Fruit fly (Drosophila melanogaster) whole organism, embryonic: ENCODE data around the gene msd1.

Source experiments
- Abd-B ChIP-seq: fragments of 200-800 bp; sonication (Bioruptor generic); optimal IDR thresholded peaks from 2 replicates; lab custom pipeline; 2018; ENCODE audit warnings: missing biosample characterization, mild to moderate bottlenecking, missing genetic modification characterization, moderate library complexity
- CG10147 ChIP-seq: fragments of 200-800 bp; sonication (Bioruptor generic); optimal IDR thresholded peaks from 2 replicates; lab custom pipeline; 2019; ENCODE audit warnings: missing biosample characterization, mild to moderate bottlenecking, missing genetic modification characterization, moderate library complexity
- CG10321 ChIP-seq: fragments of 200-800 bp; sonication (Bioruptor generic); IDR thresholded peaks from 2 replicates; pipeline ENCODE4 v1.3.6; 2022; ENCODE audit warnings: missing biosample characterization, missing genetic modification characterization
- CG10654 ChIP-seq: fragments of 200-800 bp; sonication (Bioruptor generic); optimal IDR thresholded peaks from 2 replicates; lab custom pipeline; 2016; ENCODE audit warnings: missing biosample characterization, missing genetic modification characterization
- CG11456 ChIP-seq: fragments of 200-800 bp; sonication (Bioruptor generic); IDR thresholded peaks from 3 replicates; pipeline ENCODE4 v1.3.6; 2022; ENCODE audit warnings: missing biosample characterization, missing genetic modification characterization
- CG13775 ChIP-seq: fragments of 200-800 bp; sonication (Bioruptor generic); optimal IDR thresholded peaks from 3 replicates; lab custom pipeline; 2017; ENCODE audit warnings: missing biosample characterization, mild to moderate bottlenecking, missing genetic modification characterization
- CG14860 ChIP-seq: fragments of 200-800 bp; sonication (Bioruptor generic); IDR thresholded peaks from 3 replicates; pipeline ENCODE4 v1.3.6; 2022; ENCODE audit warnings: missing biosample characterization, missing genetic modification characterization; ENCODE audit not compliant: partially characterized antibody
- CG15011 ChIP-seq: fragments of 200-800 bp; sonication (Bioruptor generic); optimal IDR thresholded peaks from 3 replicates; lab custom pipeline; 2018; ENCODE audit warnings: missing biosample characterization, mild to moderate bottlenecking, missing genetic modification characterization
- CG15601 ChIP-seq: fragments of 200-800 bp; sonication (Bioruptor generic); optimal IDR thresholded peaks from 3 replicates; lab custom pipeline; 2019; ENCODE audit warnings: missing biosample characterization, mild to moderate bottlenecking, missing genetic modification characterization, moderate library complexity
- CG18011 ChIP-seq: fragments of 200-800 bp; sonication (Bioruptor generic); optimal IDR thresholded peaks from 2 replicates; lab custom pipeline; 2017; ENCODE audit warnings: missing biosample characterization, missing genetic modification characterization, mild to moderate bottlenecking, moderate library complexity, missing genotype
- CG2889 ChIP-seq: fragments of 200-800 bp; sonication (Bioruptor generic); IDR thresholded peaks from 3 replicates; pipeline ENCODE4 v1.3.6; 2022; ENCODE audit warnings: missing biosample characterization, missing genetic modification characterization
- CG30020 ChIP-seq: fragments of 200-800 bp; optimal IDR thresholded peaks from 2 replicates; lab custom pipeline; 2019; ENCODE audit warnings: missing biosample characterization, mild to moderate bottlenecking, missing genetic modification characterization, moderate library complexity
- CG31365 ChIP-seq: fragments of 200-800 bp; sonication (Bioruptor generic); optimal IDR thresholded peaks from 2 replicates; lab custom pipeline; 2018; ENCODE audit warnings: missing biosample characterization, mild to moderate bottlenecking, missing genetic modification characterization
- CG3281 ChIP-seq: fragments of 200-800 bp; sonication (Bioruptor generic); optimal IDR thresholded peaks from 3 replicates; lab custom pipeline; 2017; ENCODE audit warnings: missing biosample characterization, mild to moderate bottlenecking, missing genetic modification characterization
- CG33213 ChIP-seq: fragments of 200-800 bp; sonication (Bioruptor generic); optimal IDR thresholded peaks from 3 replicates; lab custom pipeline; 2016; ENCODE audit warnings: missing biosample characterization, missing genetic modification characterization
- CG3407 ChIP-seq: fragments of 200-800 bp; sonication (Bioruptor generic); optimal IDR thresholded peaks from 2 replicates; lab custom pipeline; 2018; ENCODE audit warnings: missing biosample characterization, mild to moderate bottlenecking, missing genetic modification characterization
- CG34422 ChIP-seq: fragments of 200-800 bp; sonication (Bioruptor generic); IDR thresholded peaks from 3 replicates; pipeline ENCODE4 v1.3.6; 2022; ENCODE audit warnings: missing biosample characterization, missing genetic modification characterization
- CG3838 ChIP-seq: fragments of 200-800 bp; sonication (Bioruptor generic); optimal IDR thresholded peaks from 3 replicates; lab custom pipeline; 2016; ENCODE audit warnings: missing biosample characterization, missing genetic modification characterization
- CG4328 ChIP-seq: fragments of 200-800 bp; sonication (Bioruptor generic); optimal IDR thresholded peaks from 3 replicates; lab custom pipeline; 2017; ENCODE audit warnings: missing biosample characterization, missing genetic modification reagents, missing genetic modification characterization
- CG7839 ChIP-seq: fragments of 200-800 bp; sonication (Bioruptor generic); optimal IDR thresholded peaks from 3 replicates; lab custom pipeline; 2018; ENCODE audit warnings: missing biosample characterization, mild to moderate bottlenecking, missing genetic modification characterization, moderate library complexity
- CG8290 ChIP-seq, 3 experiments: fragments of 200-800 bp; sonication (Bioruptor generic); optimal IDR thresholded peaks; 2 replicates each; lab custom pipeline; 2016 to 2019; ENCODE audit warnings: missing biosample characterization in 3 of 3, missing genetic modification characterization in 3 of 3, mild to moderate bottlenecking in 2 of 3, moderate library complexity in 1 of 3
- CG8765 ChIP-seq: fragments of 200-800 bp; sonication (Bioruptor generic); IDR thresholded peaks from 2 replicates; pipeline ENCODE4 v1.3.6; 2022; ENCODE audit warnings: missing biosample characterization, missing genetic modification characterization
- Dbx ChIP-seq: fragments of 200-800 bp; sonication (Bioruptor generic); IDR thresholded peaks from 3 replicates; pipeline ENCODE4 v1.3.6; 2022; ENCODE audit warnings: missing biosample characterization, missing genetic modification characterization
- Drgx ChIP-seq: fragments of 200-800 bp; sonication (Bioruptor generic); IDR thresholded peaks from 2 replicates; pipeline ENCODE4 v1.3.6; 2022; ENCODE audit warnings: missing biosample characterization, missing genetic modification characterization
- ERR ChIP-seq: fragments of 200-800 bp; sonication (Bioruptor generic); optimal IDR thresholded peaks from 2 replicates; lab custom pipeline; 2016; ENCODE audit warnings: missing biosample characterization, missing genetic modification characterization
- Elba2 ChIP-seq: fragments of 200-800 bp; sonication (Bioruptor generic); optimal IDR thresholded peaks from 3 replicates; lab custom pipeline; 2016; ENCODE audit warnings: missing biosample characterization, missing genetic modification characterization
- Lim3 ChIP-seq: fragments of 200-800 bp; sonication (Bioruptor generic); IDR thresholded peaks from 2 replicates; pipeline ENCODE4 v1.3.6; 2022; ENCODE audit warnings: missing biosample characterization, missing genetic modification characterization
- Mad ChIP-seq: fragments of 200-800 bp; sonication (Bioruptor generic); optimal IDR thresholded peaks from 2 replicates; lab custom pipeline; 2016; ENCODE audit warnings: missing biosample characterization, missing genetic modification characterization
- Mrtf ChIP-seq: fragments of 200-800 bp; sonication (Bioruptor generic); IDR thresholded peaks from 3 replicates; pipeline ENCODE4 v1.3.6; 2022; ENCODE audit warnings: missing biosample characterization, missing genetic modification characterization
- NFAT ChIP-seq: fragments of 200-800 bp; sonication (Bioruptor generic); IDR thresholded peaks from 2 replicates; pipeline ENCODE4 v1.3.6; 2022; ENCODE audit warnings: missing biosample characterization, missing genetic modification characterization
- Oli ChIP-seq: fragments of 200-800 bp; sonication (Bioruptor generic); optimal IDR thresholded peaks from 2 replicates; lab custom pipeline; 2018; ENCODE audit warnings: missing biosample characterization, mild to moderate bottlenecking, missing genetic modification characterization, moderate library complexity
- Six4 ChIP-seq: fragments of 200-800 bp; sonication (Bioruptor generic); optimal IDR thresholded peaks from 2 replicates; lab custom pipeline; 2016; ENCODE audit warnings: missing biosample characterization, missing genetic modification characterization
- Spps ChIP-seq: fragments of 200-800 bp; sonication (Bioruptor generic); optimal IDR thresholded peaks from 2 replicates; lab custom pipeline; 2018; ENCODE audit warnings: missing biosample characterization, mild to moderate bottlenecking, missing genetic modification characterization
- Sry-β ChIP-seq: fragments of 200-800 bp; sonication (Bioruptor generic); optimal IDR thresholded peaks from 2 replicates; lab custom pipeline; 2018; ENCODE audit warnings: missing biosample characterization, mild to moderate bottlenecking, missing genetic modification characterization, moderate library complexity
- TFAM ChIP-seq: fragments of 200-800 bp; sonication (Bioruptor generic); optimal IDR thresholded peaks from 2 replicates; lab custom pipeline; 2017; ENCODE audit warnings: missing biosample characterization, missing genetic modification characterization, inconsistent platforms
- Taf1 ChIP-seq: fragments of 200-800 bp; sonication (Bioruptor generic); IDR thresholded peaks from 2 replicates; pipeline ENCODE4 v1.3.6; 2022; ENCODE audit warnings: missing biosample characterization, missing genetic modification characterization
- Vsx1 ChIP-seq: fragments of 200-800 bp; sonication (Bioruptor generic); optimal IDR thresholded peaks from 2 replicates; lab custom pipeline; 2017; ENCODE audit warnings: missing biosample characterization, mild to moderate bottlenecking, missing genetic modification characterization, missing genetic modification reagents
- ara ChIP-seq: fragments of 200-800 bp; sonication (Bioruptor generic); IDR thresholded peaks from 2 replicates; pipeline ENCODE4 v1.3.6; 2022; ENCODE audit warnings: missing biosample characterization, missing genetic modification characterization
- bigmax ChIP-seq: fragments of 200-800 bp; sonication (Bioruptor generic); optimal IDR thresholded peaks from 2 replicates; lab custom pipeline; 2018; ENCODE audit warnings: missing biosample characterization, mild to moderate bottlenecking, missing genetic modification characterization
- cato ChIP-seq: fragments of 200-800 bp; sonication (Bioruptor generic); optimal IDR thresholded peaks from 2 replicates; lab custom pipeline; 2016; ENCODE audit warnings: missing biosample characterization, missing genetic modification characterization, borderline replicate concordance
- dmrt11E ChIP-seq: fragments of 200-800 bp; sonication (Bioruptor generic); optimal IDR thresholded peaks from 3 replicates; lab custom pipeline; 2018; ENCODE audit warnings: missing biosample characterization, mild to moderate bottlenecking, missing genetic modification characterization, moderate library complexity
- ems ChIP-seq: fragments of 200-800 bp; sonication (Bioruptor generic); optimal IDR thresholded peaks from 3 replicates; lab custom pipeline; 2016; ENCODE audit warnings: missing biosample characterization, missing genetic modification characterization
- ewg ChIP-seq: fragments of 200-800 bp; sonication (Bioruptor generic); optimal IDR thresholded peaks from 3 replicates; lab custom pipeline; 2017; ENCODE audit warnings: mild to moderate bottlenecking, missing biosample characterization, missing genetic modification reagents, missing genetic modification characterization
- jigr1 ChIP-seq: fragments of 200-800 bp; sonication (Bioruptor generic); IDR thresholded peaks from 3 replicates; pipeline ENCODE4 v1.3.6; 2022; ENCODE audit warnings: missing biosample characterization, missing genetic modification characterization
- klu ChIP-seq: fragments of 200-800 bp; sonication (Bioruptor generic); IDR thresholded peaks from 2 replicates; pipeline ENCODE4 v1.3.6; 2022; ENCODE audit warnings: missing biosample characterization, missing genetic modification characterization
- mirr ChIP-seq: fragments of 200-800 bp; sonication (Bioruptor generic); optimal IDR thresholded peaks from 3 replicates; lab custom pipeline; 2018; ENCODE audit warnings: missing biosample characterization, mild to moderate bottlenecking, missing genetic modification characterization
- pho ChIP-seq: fragments of 200-800 bp; sonication (Bioruptor generic); optimal IDR thresholded peaks from 2 replicates; lab custom pipeline; 2016; ENCODE audit warnings: missing biosample characterization, missing genetic modification characterization
- ro ChIP-seq: fragments of 200-800 bp; sonication (Bioruptor generic); IDR thresholded peaks from 2 replicates; pipeline ENCODE4 v1.3.6; 2022; ENCODE audit warnings: missing biosample characterization, missing genetic modification characterization
- slou ChIP-seq: fragments of 200-800 bp; sonication (Bioruptor generic); optimal IDR thresholded peaks from 3 replicates; lab custom pipeline; 2016; ENCODE audit warnings: missing biosample characterization, missing genetic modification characterization
- slp2 ChIP-seq: fragments of 200-800 bp; sonication (Bioruptor generic); optimal IDR thresholded peaks from 2 replicates; lab custom pipeline; 2016; ENCODE audit warnings: missing biosample characterization, missing genetic modification characterization
- unpg ChIP-seq: fragments of 200-800 bp; sonication (Bioruptor generic); optimal IDR thresholded peaks from 3 replicates; lab custom pipeline; 2018; ENCODE audit warnings: missing biosample characterization, mild to moderate bottlenecking, missing genetic modification characterization, moderate library complexity
- vvl ChIP-seq: fragments of 200-800 bp; sonication (Bioruptor generic); IDR thresholded peaks from 2 replicates; pipeline ENCODE4 v1.3.6; 2022; ENCODE audit warnings: missing biosample characterization, missing genetic modification characterization

The msd1 gene

dm6 chr3L:1335428-1335764 lies 3.9 kb downstream of the msd1 start (continued):
- TF ChIP-seq Abd-B (GFP tag; lab: Kevin White, UChicago) (no peak), cato (no peak), Mad (GFP tag; lab: Kevin White, UChicago) (peak; percentile 4), klu (GFP tag; lab: Robert Waterston, UW) (no peak), CG10321 (GFP tag; lab: Robert Waterston, UW) (no peak), ems (GFP tag; lab: Kevin White, UChicago) (no peak), CG18011 (peak; percentile 36), CG30020 (tag; lab: Kevin White, UChicago) (no peak), jigr1 (GFP tag; lab: Robert Waterston, UW) (no peak), NFAT (peak; percentile 68), Mrtf (peak; percentile 72; the same call in 2 of the 3 replicates), CG10147 (GFP tag; lab: Kevin White, UChicago) (no peak), Dbx (GFP tag; lab: Robert Waterston, UW) (peak; percentile 72), CG31365 (tag; lab: Kevin White, UChicago) (peak; percentile 7), CG11456 (peak; percentile 51; the same call in 1 of the 3 replicates), CG4328 (GFP tag; lab: Kevin White, UChicago) (no peak), Lim3 (0 out of 2 replicates have a peak, but pooled peaks have one; percentile 17), Oli (peak; percentile 26), CG15601 (no peak), Elba2 (no peak), CG13775 (no peak), CG8290 (GFP tag; optimal IDR thresholded peaks at IDR 0.05; lab: Kevin White, UChicago) (no peak), CG8290 (tag; optimal IDR thresholded peaks at IDR 0.05; lab: Kevin White, UChicago) (peak in 1 of 2 experiments; percentile 77), bigmax (GFP tag; lab: Kevin White, UChicago) (no peak), CG15011 (GFP tag; lab: Kevin White, UChicago) (no peak), ara (GFP tag; lab: Robert Waterston, UW) (no peak), Taf1 (GFP tag; lab: Robert Waterston, UW) (peak; percentile 54; the same call in 1 of the 2 replicates), unpg (GFP tag; lab: Kevin White, UChicago) (peak; percentile 43), CG8765 (GFP tag; lab: Robert Waterston, UW) (0 out of 2 replicates have a peak, but pooled peaks have one; percentile 10), Vsx1 (GFP tag; lab: Kevin White, UChicago) (no peak), CG3407 (no peak), ro (GFP tag; lab: Robert Waterston, UW) (no peak), CG14860 (GFP tag; lab: Robert Waterston, UW) (no peak), Six4 (GFP tag; lab: Kevin White, UChicago) (no peak), CG7839 (tag; lab: Kevin White, UChicago) (peak; percentile 21), TFAM (GFP tag; lab: Kevin White, UChicago) (no peak), slou (no peak), CG10654 (GFP tag; lab: Kevin White, UChicago) (no peak), dmrt11E (no peak), ewg (no peak), pho (GFP tag; lab: Kevin White, UChicago) (peak; percentile 33), CG2889 (no peak), vvl (GFP tag; lab: Robert Waterston, UW) (peak; percentile 79), CG3838 (no peak), Sry-β (GFP tag; lab: Kevin White, UChicago) (no peak), CG33213 (GFP tag; lab: Kevin White, UChicago) (no peak), mirr (GFP tag; lab: Kevin White, UChicago) (no peak), slp2 (no peak), Spps (tag; lab: Kevin White, UChicago) (no peak), ERR (no peak), Drgx (peak; percentile 90), CG34422 (GFP tag; lab: Robert Waterston, UW) (no peak), CG3281 (GFP tag; lab: Kevin White, UChicago) (peak; percentile 19)
